Fruit fly (Drosophila melanogaster) whole organism, embryonic: ENCODE results near the gene nwk.

ENCODE experiments used
- Antp ChIP-seq: fragments of 200-800 bp; sonication (Bioruptor generic); optimal IDR thresholded peaks from 3 replicates; lab custom pipeline; 2016; ENCODE audit warnings: missing biosample characterization, missing genetic modification characterization
- BEAF-32 ChIP-seq: fragments of 200-800 bp; sonication (Bioruptor generic); optimal IDR thresholded peaks from 3 replicates; lab custom pipeline; 2017; ENCODE audit warnings: missing biosample characterization, missing genetic modification characterization, mild to moderate bottlenecking, moderate library complexity, missing genetic modification reagents
- C15 ChIP-seq: fragments of 200-800 bp; sonication (Bioruptor generic); IDR thresholded peaks from 3 replicates; pipeline ENCODE4 v1.3.6; 2022; ENCODE audit warnings: missing biosample characterization, missing genetic modification characterization
- CG10565 ChIP-seq: fragments of 200-800 bp; sonication (Bioruptor generic); optimal IDR thresholded peaks from 3 replicates; lab custom pipeline; 2016; ENCODE audit warnings: missing biosample characterization, mild to moderate bottlenecking, missing genetic modification characterization
- CG11247 ChIP-seq: fragments of 200-800 bp; sonication (Bioruptor generic); IDR thresholded peaks from 2 replicates; pipeline ENCODE4 v1.3.6; 2022; ENCODE audit warnings: missing biosample characterization, missing genetic modification characterization
- CG11504 ChIP-seq: fragments of 200-800 bp; sonication (Bioruptor generic); optimal IDR thresholded peaks from 3 replicates; lab custom pipeline; 2019; ENCODE audit warnings: missing biosample characterization, mild to moderate bottlenecking, missing genetic modification characterization, moderate library complexity
- CG11723 ChIP-seq: fragments of 200-800 bp; sonication (Bioruptor generic); optimal IDR thresholded peaks from 2 replicates; lab custom pipeline; 2017; ENCODE audit warnings: missing biosample characterization, mild to moderate bottlenecking, missing genetic modification characterization
- CG12744 ChIP-seq: fragments of 200-800 bp; sonication (Bioruptor generic); optimal IDR thresholded peaks from 2 replicates; lab custom pipeline; 2016; ENCODE audit warnings: missing biosample characterization, missing genetic modification characterization
- CG15269 ChIP-seq: fragments of 200-800 bp; sonication (Bioruptor generic); optimal IDR thresholded peaks from 2 replicates; lab custom pipeline; 2018; ENCODE audit warnings: missing biosample characterization, mild to moderate bottlenecking, missing genetic modification characterization, moderate library complexity
- CG15514 ChIP-seq: fragments of 200-800 bp; sonication (Bioruptor generic); optimal IDR thresholded peaks from 3 replicates; lab custom pipeline; 2017; ENCODE audit warnings: missing biosample characterization, missing genetic modification characterization, mild to moderate bottlenecking, moderate library complexity, missing genetic modification reagents
- CG15601 ChIP-seq: fragments of 200-800 bp; sonication (Bioruptor generic); optimal IDR thresholded peaks from 3 replicates; lab custom pipeline; 2019; ENCODE audit warnings: missing biosample characterization, mild to moderate bottlenecking, missing genetic modification characterization, moderate library complexity
- CG16779 ChIP-seq: fragments of 200-800 bp; sonication (Bioruptor generic); IDR thresholded peaks from 2 replicates; pipeline ENCODE4 v1.3.6; 2022; ENCODE audit warnings: missing biosample characterization, missing genetic modification characterization
- CG17361 ChIP-seq: fragments of 200-800 bp; sonication (Bioruptor generic); IDR thresholded peaks from 3 replicates; pipeline ENCODE4 v1.3.6; 2022; ENCODE audit warnings: missing biosample characterization, missing genetic modification characterization
- CG17829 ChIP-seq: fragments of 200-800 bp; optimal IDR thresholded peaks from 2 replicates; lab custom pipeline; 2019; ENCODE audit warnings: missing biosample characterization, mild to moderate bottlenecking, missing genetic modification characterization, moderate library complexity
- CG1792 ChIP-seq: fragments of 200-800 bp; sonication (Bioruptor generic); optimal IDR thresholded peaks from 2 replicates; lab custom pipeline; 2016; ENCODE audit warnings: missing biosample characterization, missing genetic modification characterization
- CG31224 ChIP-seq: fragments of 200-800 bp; sonication (Bioruptor generic); IDR thresholded peaks from 2 replicates; pipeline ENCODE4 v1.3.6; 2022; ENCODE audit warnings: missing biosample characterization, missing genetic modification characterization
- CG31365 ChIP-seq: fragments of 200-800 bp; sonication (Bioruptor generic); optimal IDR thresholded peaks from 2 replicates; lab custom pipeline; 2018; ENCODE audit warnings: missing biosample characterization, mild to moderate bottlenecking, missing genetic modification characterization
- CG3407 ChIP-seq: fragments of 200-800 bp; sonication (Bioruptor generic); optimal IDR thresholded peaks from 2 replicates; lab custom pipeline; 2018; ENCODE audit warnings: missing biosample characterization, mild to moderate bottlenecking, missing genetic modification characterization
- CG5180 ChIP-seq: fragments of 200-800 bp; sonication (Bioruptor generic); optimal IDR thresholded peaks from 3 replicates; lab custom pipeline; 2017; ENCODE audit warnings: missing biosample characterization, missing genetic modification characterization, mild to moderate bottlenecking, moderate library complexity, missing genetic modification reagents
- CG6689 ChIP-seq: fragments of 200-800 bp; sonication (Bioruptor generic); IDR thresholded peaks from 2 replicates; pipeline ENCODE4 v1.3.6; 2022; ENCODE audit warnings: missing biosample characterization, missing genetic modification characterization
- CG7745 ChIP-seq: fragments of 200-800 bp; sonication (Bioruptor generic); optimal IDR thresholded peaks from 2 replicates; lab custom pipeline; 2018; ENCODE audit warnings: missing biosample characterization, mild to moderate bottlenecking, missing genetic modification characterization, moderate library complexity
- CG7963 ChIP-seq: fragments of 200-800 bp; sonication (Bioruptor generic); IDR thresholded peaks from 3 replicates; pipeline ENCODE4 v1.3.6; 2022; ENCODE audit warnings: missing biosample characterization, missing genetic modification characterization; ENCODE audit not compliant: partially characterized antibody
- CG8478 ChIP-seq: fragments of >200 bp; optimal IDR thresholded peaks from 2 replicates; lab custom pipeline; 2018
- D19A ChIP-seq: fragments of 200-800 bp; optimal IDR thresholded peaks from 3 replicates; lab custom pipeline; 2019; ENCODE audit warnings: missing biosample characterization, mild to moderate bottlenecking, missing genetic modification characterization, moderate library complexity
- Dp ChIP-seq: fragments of 200-800 bp; sonication (Bioruptor generic); optimal IDR thresholded peaks from 2 replicates; lab custom pipeline; 2018; ENCODE audit warnings: missing biosample characterization, mild to moderate bottlenecking, missing genetic modification characterization, moderate library complexity
- Eip74EF ChIP-seq, 2 experiments: fragments of 200-800 bp in 1 of 2; fragments of >200 bp in 1 of 2; sonication (Bioruptor generic) in 1 of 2; optimal IDR thresholded peaks; 2 replicates each; lab custom pipeline; 2017 to 2019; ENCODE audit warnings: missing biosample characterization in 2 of 2, missing genetic modification characterization in 2 of 2, mild to moderate bottlenecking in 1 of 2, moderate library complexity in 1 of 2
- H15 ChIP-seq: fragments of 200-800 bp; sonication (Bioruptor generic); IDR thresholded peaks from 3 replicates; pipeline ENCODE4 v1.3.6; 2022; ENCODE audit warnings: missing biosample characterization, missing genetic modification characterization
- Lhr ChIP-seq: fragments of 200-800 bp; sonication (Bioruptor generic); optimal IDR thresholded peaks from 3 replicates; lab custom pipeline; 2017; ENCODE audit warnings: mild to moderate bottlenecking, missing biosample characterization, missing genetic modification reagents, missing genetic modification characterization
- MBD-R2 ChIP-seq: fragments of 200-800 bp; sonication (Bioruptor generic); IDR thresholded peaks from 2 replicates; pipeline ENCODE4 v1.3.6; 2022; ENCODE audit warnings: missing biosample characterization, missing genetic modification characterization
- NK7.1 ChIP-seq: fragments of 200-800 bp; sonication (Bioruptor generic); optimal IDR thresholded peaks from 3 replicates; lab custom pipeline; 2016; ENCODE audit warnings: missing biosample characterization, missing genetic modification characterization
- Poxn ChIP-seq: fragments of 200-800 bp; sonication (Bioruptor generic); IDR thresholded peaks from 2 replicates; pipeline ENCODE4 v1.3.6; 2022; ENCODE audit warnings: missing biosample characterization, missing genetic modification characterization
- Rfx ChIP-seq: fragments of 200-800 bp; sonication (Bioruptor generic); IDR thresholded peaks from 2 replicates; pipeline ENCODE4 v1.3.6; 2022; ENCODE audit warnings: missing biosample characterization, missing genetic modification characterization
- da ChIP-seq: fragments of 200-800 bp; sonication (Bioruptor generic); optimal IDR thresholded peaks from 2 replicates; lab custom pipeline; 2016; ENCODE audit warnings: missing biosample characterization, missing genetic modification characterization
- dati ChIP-seq: fragments of 200-800 bp; sonication (Bioruptor generic); IDR thresholded peaks from 2 replicates; pipeline ENCODE4 v1.3.6; 2022; ENCODE audit warnings: missing biosample characterization, missing genetic modification characterization
- fd102C ChIP-seq: fragments of 200-800 bp; sonication (Bioruptor generic); optimal IDR thresholded peaks from 2 replicates; lab custom pipeline; 2018; ENCODE audit warnings: missing biosample characterization, mild to moderate bottlenecking, missing genetic modification characterization, moderate library complexity
- ftz-f1 ChIP-seq: fragments of 200-800 bp; sonication (Bioruptor generic); optimal IDR thresholded peaks from 2 replicates; lab custom pipeline; 2016; ENCODE audit warnings: missing biosample characterization, missing genetic modification characterization
- grn ChIP-seq: fragments of 200-800 bp; sonication (Bioruptor generic); optimal IDR thresholded peaks from 3 replicates; lab custom pipeline; 2017; ENCODE audit warnings: missing biosample characterization, missing genetic modification characterization
- kah ChIP-seq: fragments of 200-800 bp; sonication (Bioruptor generic); optimal IDR thresholded peaks from 2 replicates; lab custom pipeline; 2018; ENCODE audit warnings: missing biosample characterization, mild to moderate bottlenecking, missing genetic modification characterization
- lab ChIP-seq: fragments of 200-800 bp; sonication (Bioruptor generic); optimal IDR thresholded peaks from 3 replicates; lab custom pipeline; 2017; ENCODE audit warnings: missing biosample characterization, missing genetic modification characterization, mild to moderate bottlenecking, moderate library complexity, missing genetic modification reagents
- prd ChIP-seq, 3 experiments: fragments of >200 bp in 2 of 3; fragments of 200-800 bp in 1 of 3; sonication (Bioruptor generic) in 1 of 3; optimal IDR thresholded peaks in 2 of 3; IDR thresholded peaks in 1 of 3; 2 replicates in 2 of 3; 3 replicates in 1 of 3; pipeline versions ENCODE4 v1.3.6 to Lab custom; 2017 to 2022; ENCODE audit warnings: missing biosample characterization in 1 of 3, missing genetic modification characterization in 1 of 3
- tap ChIP-seq: fragments of 200-800 bp; optimal IDR thresholded peaks from 3 replicates; lab custom pipeline; 2019; ENCODE audit warnings: missing biosample characterization, mild to moderate bottlenecking, missing genetic modification characterization, moderate library complexity
- tin ChIP-seq: fragments of 200-800 bp; sonication (Bioruptor generic); optimal IDR thresholded peaks from 3 replicates; lab custom pipeline; 2016; ENCODE audit warnings: missing biosample characterization, missing genetic modification characterization
- tll ChIP-seq, 2 experiments: fragments of 200-800 bp in 1 of 2; fragments of >200 bp in 1 of 2; sonication (Bioruptor generic) in 1 of 2; optimal IDR thresholded peaks; 2 replicates each; lab custom pipeline; 2017 to 2019; ENCODE audit warnings: missing biosample characterization in 2 of 2, missing genetic modification characterization in 2 of 2, mild to moderate bottlenecking in 1 of 2, moderate library complexity in 1 of 2
- tna ChIP-seq: fragments of 200-800 bp; sonication (Bioruptor generic); IDR thresholded peaks from 2 replicates; pipeline ENCODE4 v1.3.6; 2022; ENCODE audit warnings: missing biosample characterization, missing genetic modification characterization; ENCODE audit not compliant: partially characterized antibody
- toy ChIP-seq: fragments of 200-800 bp; sonication (Bioruptor generic); IDR thresholded peaks from 2 replicates; pipeline ENCODE4 v1.3.6; 2022; ENCODE audit warnings: missing biosample characterization, missing genetic modification characterization
- trh ChIP-seq: fragments of 200-800 bp; sonication (Bioruptor generic); optimal IDR thresholded peaks from 2 replicates; lab custom pipeline; 2016; ENCODE audit warnings: missing biosample characterization, missing genetic modification characterization
- ttk ChIP-seq: fragments of 200-800 bp; sonication (Bioruptor generic); IDR thresholded peaks from 2 replicates; pipeline ENCODE4 v2.1.2; 2022; ENCODE audit warnings: missing biosample characterization, missing genetic modification characterization
- wor ChIP-seq: fragments of 200-800 bp; sonication (Bioruptor generic); IDR thresholded peaks from 2 replicates; pipeline ENCODE4 v1.3.6; 2022; ENCODE audit warnings: missing biosample characterization, missing genetic modification characterization

nwk gene

DNA sequence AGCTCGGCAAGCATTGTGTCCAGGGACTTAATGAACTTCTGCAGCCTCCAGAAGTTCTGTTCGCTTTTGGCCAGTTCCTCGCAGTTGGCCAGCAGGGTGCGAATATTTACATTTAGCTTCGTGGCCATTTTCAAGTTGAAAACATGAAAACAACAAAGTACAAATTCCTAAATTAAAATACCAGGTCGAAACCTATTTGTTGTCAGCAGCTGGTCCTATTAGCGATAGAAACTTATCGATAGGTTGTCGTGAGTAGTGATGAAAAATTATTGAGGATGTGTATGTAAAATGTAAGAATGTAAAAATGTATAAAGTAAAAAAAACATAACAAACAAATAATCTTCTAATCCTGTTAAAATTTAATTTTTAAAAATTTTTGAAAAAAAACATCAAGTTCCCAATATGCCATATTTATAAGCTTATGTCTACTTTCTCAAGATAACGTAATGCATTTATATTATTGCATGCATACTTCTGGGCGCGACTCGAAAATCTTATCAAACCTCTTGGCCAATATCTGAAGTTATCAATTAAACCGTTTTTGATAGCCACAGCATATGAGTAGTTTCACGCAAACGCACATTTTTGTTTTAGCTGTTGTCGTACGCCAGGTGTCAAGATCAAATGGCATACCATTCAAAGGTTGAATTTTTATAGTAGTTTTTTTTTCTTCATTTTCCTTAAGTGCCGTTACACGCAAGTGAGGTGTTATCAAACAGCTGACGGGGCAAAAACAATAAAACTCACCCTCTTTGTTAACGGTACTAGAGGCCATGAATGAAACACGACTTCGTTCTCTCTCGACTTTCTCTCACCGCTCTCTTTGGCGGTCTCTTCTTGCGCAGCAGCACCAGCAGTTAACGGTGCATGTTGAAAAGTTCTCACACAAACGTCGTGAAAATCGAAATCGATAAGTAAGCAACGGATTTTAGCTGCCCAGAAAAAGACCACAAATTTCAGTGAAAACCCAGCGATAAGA lies at the start of gene nwk, which contains the start of gene Use1 (continued):
- TF ChIP-seq kah (GFP tag; lab: Kevin White, UChicago) (no peak), CG7963 (GFP tag; lab: Robert Waterston, UW) (no peak), lab (GFP tag; lab: Kevin White, UChicago) (no peak), CG15514 (GFP tag; lab: Kevin White, UChicago) (peak; percentile 26), Antp (no peak), NK7.1 (GFP tag; lab: Kevin White, UChicago) (no peak), CG31224 (GFP tag; lab: Robert Waterston, UW) (no peak), tll (GFP tag; optimal IDR thresholded peaks at IDR 0.05; lab: Kevin White, UChicago) (no peak), CG10565 (GFP tag; lab: Kevin White, UChicago) (no peak), D19A (tag; lab: Kevin White, UChicago) (no peak), Eip74EF (GFP tag; optimal IDR thresholded peaks at IDR 0.05; lab: Kevin White, UChicago) (no peak), CG11723 (no peak), grn (peak; percentile 72), wor (GFP tag; lab: Robert Waterston, UW) (no peak), trh (no peak), tin (GFP tag; lab: Kevin White, UChicago) (no peak), CG15269 (tag; lab: Kevin White, UChicago) (no peak), dati (GFP tag; lab: Robert Waterston, UW) (no peak), CG17829 (tag; lab: Kevin White, UChicago) (peak; percentile 19), da (no peak), Lhr (GFP tag; lab: Kevin White, UChicago) (peak; percentile 65), tna (GFP tag; lab: Robert Waterston, UW) (0 out of 2 replicates have a peak, but pooled peaks have one; percentile 21), H15 (no peak), Poxn (GFP tag; lab: Robert Waterston, UW) (no peak), toy (no peak), Rfx (GFP tag; lab: Robert Waterston, UW) (peak; percentile 44), CG5180 (no peak), CG16779 (GFP tag; lab: Robert Waterston, UW) (0 out of 2 replicates have a peak, but pooled peaks have one; percentile 46), CG17361 (peak; percentile 28; the same call in 1 of the 3 replicates), prd (optimal IDR thresholded peaks at IDR 0.05; lab: Kevin White, UChicago) (no peak), prd (GFP tag; IDR thresholded peaks at IDR 0.05; lab: Robert Waterston, UW) (no peak; the same call in 2 of the 3 replicates), tap (tag; lab: Kevin White, UChicago) (no peak), CG8478 (no peak), CG12744 (no peak), ttk (no peak), CG6689 (no peak), CG7745 (tag; lab: Kevin White, UChicago) (no peak), C15 (GFP tag; lab: Robert Waterston, UW) (no peak), CG11504 (peak; percentile 30), CG15601 (tag; lab: Kevin White, UChicago) (no peak), fd102C (GFP tag; lab: Kevin White, UChicago) (no peak), CG3407 (GFP tag; lab: Kevin White, UChicago) (no peak), MBD-R2 (GFP tag; lab: Robert Waterston, UW) (peak; percentile 60; the same call in 1 of the 2 replicates), CG11247 (GFP tag; lab: Robert Waterston, UW) (no peak), CG1792 (GFP tag; lab: Kevin White, UChicago) (no peak), Dp (peak; percentile 54), BEAF-32 (GFP tag; lab: Kevin White, UChicago) (peak; percentile 84), CG31365 (tag; lab: Kevin White, UChicago) (no peak), ftz-f1 (GFP tag; lab: Kevin White, UChicago) (no peak)
